Worm (Caenorhabditis elegans) whole organism, L4 larva: ENCODE results near the gene Y50E8A.22.

Experiments
- aly-2 ChIP-seq: sonication (generic microtip); optimal IDR thresholded peaks from 2 replicates; lab custom pipeline; 2018; ENCODE audit warnings: missing biosample characterization, missing genetic modification characterization
- ama-1 ChIP-seq: fragments of 150-350 bp; optimal IDR thresholded peaks from 2 replicates; lab custom pipeline; 2014; ENCODE audit warnings: inconsistent platforms, mixed read lengths
- dpl-1 ChIP-seq: fragments of 150-350 bp; optimal IDR thresholded peaks from 2 replicates; lab custom pipeline; 2014; ENCODE audit warnings: missing biosample characterization, missing genetic modification reagents, missing genetic modification characterization
- lin-13 ChIP-seq: fragments of 150-350 bp; optimal IDR thresholded peaks from 2 replicates; lab custom pipeline; 2014; ENCODE audit warnings: missing biosample characterization, missing genetic modification reagents, missing genetic modification characterization
- lin-15B ChIP-seq: fragments of 150-350 bp; sonication (generic microtip); optimal IDR thresholded peaks from 3 replicates; lab custom pipeline; 2014; ENCODE audit warnings: missing biosample characterization, missing genetic modification characterization
- madf-9 ChIP-seq: fragments of 200-800 bp; sonication (Bioruptor generic); conservative IDR thresholded peaks from 2 replicates; pipeline ENCODE4 v1.3.6; 2022; ENCODE audit warnings: missing genetic modification reagents, missing genetic modification characterization, missing compliant biosample characterization
- mdl-1 ChIP-seq, 2 experiments: fragments of 150-350 bp in 1 of 2; sonication (generic microtip) in 1 of 2; optimal IDR thresholded peaks; 2 replicates each; lab custom pipeline; 2014 to 2017; ENCODE audit warnings: missing biosample characterization in 2 of 2, missing genetic modification characterization in 2 of 2
- set-16 ChIP-seq: fragments of 200-800 bp; sonication (Bioruptor generic); IDR thresholded peaks from 2 replicates; pipeline ENCODE4 v1.3.6; 2022; ENCODE audit warnings: missing genetic modification reagents, missing genetic modification characterization, missing compliant biosample characterization
- spr-1 ChIP-seq: sonication (generic microtip); optimal IDR thresholded peaks from 2 replicates; lab custom pipeline; 2016; ENCODE audit warnings: mild to moderate bottlenecking, missing genetic modification characterization, missing compliant biosample characterization
- unc-62 ChIP-seq, 3 experiments: fragments of 150-350 bp in 1 of 3; sonication (generic microtip); optimal IDR thresholded peaks in 2 of 3; peaks in 1 of 3; 1 replicate in 1 of 3; 2 replicates in 2 of 3; lab custom pipeline; 2014 to 2017; ENCODE audit warnings: missing biosample characterization in 3 of 3, missing genetic modification characterization in 3 of 3, missing genetic modification reagents in 3 of 3, missing genotype in 1 of 3
- zag-1 ChIP-seq: fragments of 150-350 bp; optimal IDR thresholded peaks from 2 replicates; lab custom pipeline; 2014; ENCODE audit warnings: missing biosample characterization, missing genetic modification characterization
- ztf-11 ChIP-seq: fragments of 150-350 bp; optimal IDR thresholded peaks from 2 replicates; lab custom pipeline; 2014; ENCODE audit warnings: missing biosample characterization, missing genetic modification characterization

DNA sequence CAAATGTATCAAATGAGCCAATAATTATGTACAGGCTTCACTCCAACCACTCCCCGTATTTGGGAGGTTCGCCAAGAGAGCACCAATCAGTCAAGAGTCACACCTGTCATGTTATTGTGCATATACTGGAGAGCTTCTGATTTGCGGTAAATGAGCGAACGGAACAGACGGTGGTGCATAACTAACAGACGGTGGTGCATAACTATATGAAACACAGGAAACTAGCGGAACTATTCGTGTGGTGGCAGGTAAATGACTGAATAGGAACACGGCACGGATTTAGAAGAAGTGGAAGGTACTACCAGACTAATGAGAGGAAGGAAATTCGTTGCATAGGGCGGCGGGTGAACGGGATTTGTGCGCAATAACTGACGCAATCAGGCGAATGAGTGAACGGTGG lies 44.2 kb upstream of the Y50E8A.22 start:
- TF ChIP-seq lin-15B (tag; lab: Kevin White, UChicago) (no peak), set-16 (GFP tag; lab: Robert Waterston, UW) (no peak), madf-9 (no peak), unc-62 (GFP tag; optimal IDR thresholded peaks at IDR 0.05 in 1 of 2; lab: Kevin White, UChicago) (no peak), unc-62 (tag; optimal IDR thresholded peaks at IDR 0.05; lab: Kevin White, UChicago) (no peak), ama-1 (lab: Kevin White, UChicago) (no peak), zag-1 (no peak), ztf-11 (tag; lab: Kevin White, UChicago) (no peak), lin-13 (GFP tag; lab: Kevin White, UChicago) (no peak), mdl-1 (tag; optimal IDR thresholded peaks at IDR 0.05; lab: Kevin White, UChicago) (no peak), aly-2 (tag; lab: Kevin White, UChicago) (no peak), dpl-1 (GFP tag; lab: Kevin White, UChicago) (no peak), spr-1 (tag; lab: Kevin White, UChicago) (no peak)
